Fruit fly (Drosophila melanogaster) whole organism, embryonic: ENCODE data around the gene Son.
A peak's percentile ranks its signal among the peaks of the same experiment; 100 is the strongest.

Experiments used
- B-H1 ChIP-seq: fragments of 200-800 bp; sonication (Bioruptor generic); IDR thresholded peaks from 3 replicates; pipeline ENCODE4 v1.3.6; 2022; ENCODE audit warnings: missing biosample characterization, missing genetic modification characterization
- Blimp-1 ChIP-seq: fragments of 200-800 bp; sonication (Bioruptor generic); optimal IDR thresholded peaks from 3 replicates; lab custom pipeline; 2018; ENCODE audit warnings: missing biosample characterization, missing genetic modification characterization, mild to moderate bottlenecking, moderate library complexity, missing genetic modification reagents
- CG10462 ChIP-seq: fragments of 200-800 bp; sonication (Bioruptor generic); optimal IDR thresholded peaks from 2 replicates; lab custom pipeline; 2016; ENCODE audit warnings: missing biosample characterization, missing genetic modification characterization
- CG12236 ChIP-seq: fragments of 200-800 bp; sonication (Bioruptor generic); optimal IDR thresholded peaks from 2 replicates; lab custom pipeline; 2016; ENCODE audit warnings: missing biosample characterization, missing genetic modification characterization
- CG12659 ChIP-seq: fragments of 200-800 bp; sonication (Bioruptor generic); optimal IDR thresholded peaks from 3 replicates; lab custom pipeline; 2017; ENCODE audit warnings: mild to moderate bottlenecking, missing biosample characterization, missing genetic modification reagents, missing genetic modification characterization
- CG12769 ChIP-seq: fragments of 200-800 bp; sonication (Bioruptor generic); optimal IDR thresholded peaks from 2 replicates; lab custom pipeline; 2019; ENCODE audit warnings: missing biosample characterization, mild to moderate bottlenecking, missing genetic modification characterization, moderate library complexity
- CG17612 ChIP-seq: fragments of 200-800 bp; sonication (Bioruptor generic); IDR thresholded peaks from 2 replicates; pipeline ENCODE4 v1.3.6; 2022; ENCODE audit warnings: missing biosample characterization, missing genetic modification characterization
- CG18764 ChIP-seq: fragments of 200-800 bp; sonication (Bioruptor generic); optimal IDR thresholded peaks from 3 replicates; lab custom pipeline; 2016; ENCODE audit warnings: missing biosample characterization, missing genetic modification characterization
- CG2116 ChIP-seq: fragments of 200-800 bp; sonication (Bioruptor generic); optimal IDR thresholded peaks from 3 replicates; lab custom pipeline; 2018; ENCODE audit warnings: missing biosample characterization, mild to moderate bottlenecking, missing genetic modification characterization
- CG3163 ChIP-seq: fragments of 200-800 bp; sonication (Bioruptor generic); optimal IDR thresholded peaks from 3 replicates; lab custom pipeline; 2016; ENCODE audit warnings: missing biosample characterization, missing genetic modification characterization
- CG3847 ChIP-seq: fragments of 200-800 bp; sonication (Bioruptor generic); IDR thresholded peaks from 2 replicates; pipeline ENCODE4 v1.3.6; 2022; ENCODE audit warnings: missing biosample characterization, missing genetic modification characterization
- CG4707 ChIP-seq: fragments of 200-800 bp; sonication (Bioruptor generic); optimal IDR thresholded peaks from 2 replicates; lab custom pipeline; 2018; ENCODE audit warnings: missing biosample characterization, mild to moderate bottlenecking, missing genetic modification characterization, moderate library complexity
- CG6689 ChIP-seq: fragments of 200-800 bp; sonication (Bioruptor generic); IDR thresholded peaks from 2 replicates; pipeline ENCODE4 v1.3.6; 2022; ENCODE audit warnings: missing biosample characterization, missing genetic modification characterization
- CG6765 ChIP-seq: fragments of 200-800 bp; sonication (Bioruptor generic); optimal IDR thresholded peaks from 3 replicates; lab custom pipeline; 2017; ENCODE audit warnings: missing biosample characterization, mild to moderate bottlenecking, missing genetic modification characterization
- CG7357 ChIP-seq: fragments of 200-800 bp; sonication (Bioruptor generic); IDR thresholded peaks from 3 replicates; pipeline ENCODE4 v1.3.6; 2022; ENCODE audit warnings: missing biosample characterization, missing genetic modification characterization
- CG7745 ChIP-seq: fragments of 200-800 bp; sonication (Bioruptor generic); optimal IDR thresholded peaks from 2 replicates; lab custom pipeline; 2018; ENCODE audit warnings: missing biosample characterization, mild to moderate bottlenecking, missing genetic modification characterization, moderate library complexity
- CG8388 ChIP-seq: fragments of 200-800 bp; sonication (Bioruptor generic); optimal IDR thresholded peaks from 2 replicates; lab custom pipeline; 2019; ENCODE audit warnings: missing biosample characterization, mild to moderate bottlenecking, missing genetic modification characterization, moderate library complexity
- CHES-1-like ChIP-seq: fragments of 200-800 bp; sonication (Bioruptor generic); optimal IDR thresholded peaks from 2 replicates; lab custom pipeline; 2016; ENCODE audit warnings: missing biosample characterization, missing genetic modification characterization
- Dref ChIP-seq: fragments of 200-800 bp; sonication (Bioruptor generic); IDR thresholded peaks from 2 replicates; pipeline ENCODE4 v1.3.6; 2022; ENCODE audit warnings: missing biosample characterization, missing genetic modification characterization
- ERR ChIP-seq: fragments of 200-800 bp; sonication (Bioruptor generic); optimal IDR thresholded peaks from 2 replicates; lab custom pipeline; 2016; ENCODE audit warnings: missing biosample characterization, missing genetic modification characterization
- Hey ChIP-seq: fragments of 200-800 bp; sonication (Bioruptor generic); optimal IDR thresholded peaks from 3 replicates; lab custom pipeline; 2018; ENCODE audit warnings: missing biosample characterization, mild to moderate bottlenecking, missing genetic modification characterization
- HmgD ChIP-seq: fragments of 200-800 bp; sonication (Bioruptor generic); optimal IDR thresholded peaks from 3 replicates; lab custom pipeline; 2016; ENCODE audit warnings: missing biosample characterization, missing genetic modification characterization
- HmgZ ChIP-seq: fragments of 200-800 bp; sonication (Bioruptor generic); optimal IDR thresholded peaks from 2 replicates; lab custom pipeline; 2018; ENCODE audit warnings: missing biosample characterization, mild to moderate bottlenecking, missing genetic modification characterization
- Jarid2 ChIP-seq: fragments of 200-800 bp; sonication (Bioruptor generic); optimal IDR thresholded peaks from 3 replicates; lab custom pipeline; 2017; ENCODE audit warnings: mild to moderate bottlenecking, missing biosample characterization, missing genetic modification reagents, missing genetic modification characterization
- PHDP ChIP-seq: fragments of 200-800 bp; sonication (Bioruptor generic); optimal IDR thresholded peaks from 3 replicates; lab custom pipeline; 2018; ENCODE audit warnings: missing biosample characterization, mild to moderate bottlenecking, missing genetic modification characterization, moderate library complexity
- Ravus ChIP-seq: fragments of 200-800 bp; sonication (Bioruptor generic); IDR thresholded peaks from 2 replicates; pipeline ENCODE4 v1.3.6; 2022; ENCODE audit warnings: missing biosample characterization, missing genetic modification characterization
- Sin3A ChIP-seq: fragments of >200 bp; optimal IDR thresholded peaks from 2 replicates; lab custom pipeline; 2018
- Tbp ChIP-seq: fragments of >200 bp; optimal IDR thresholded peaks from 2 replicates; lab custom pipeline; 2018; ENCODE audit warnings: missing biosample characterization, missing genetic modification characterization
- Xbp1 ChIP-seq: fragments of 200-800 bp; sonication (Bioruptor generic); optimal IDR thresholded peaks from 3 replicates; lab custom pipeline; 2016; ENCODE audit warnings: missing biosample characterization, mild to moderate bottlenecking, missing genetic modification characterization
- Xrp1 ChIP-seq: fragments of 200-800 bp; sonication (Bioruptor generic); IDR thresholded peaks from 2 replicates; pipeline ENCODE4 v1.3.6; 2022; ENCODE audit warnings: missing biosample characterization, missing genetic modification characterization
- ab ChIP-seq: fragments of 200-800 bp; sonication (Bioruptor generic); optimal IDR thresholded peaks from 2 replicates; lab custom pipeline; 2016; ENCODE audit warnings: missing biosample characterization, missing genetic modification characterization
- ara ChIP-seq: fragments of 200-800 bp; sonication (Bioruptor generic); IDR thresholded peaks from 2 replicates; pipeline ENCODE4 v1.3.6; 2022; ENCODE audit warnings: missing biosample characterization, missing genetic modification characterization
- croc ChIP-seq: fragments of 200-800 bp; sonication (Bioruptor generic); conservative IDR thresholded peaks from 3 replicates; pipeline ENCODE4 v1.3.6; 2022; ENCODE audit warnings: missing biosample characterization, missing genetic modification characterization
- fd3F ChIP-seq: fragments of 200-800 bp; sonication (Bioruptor generic); optimal IDR thresholded peaks from 2 replicates; lab custom pipeline; 2018; ENCODE audit warnings: missing biosample characterization, mild to moderate bottlenecking, missing genetic modification characterization, moderate library complexity
- fd96Cb ChIP-seq: fragments of 200-800 bp; sonication (Bioruptor generic); optimal IDR thresholded peaks from 2 replicates; lab custom pipeline; 2018; ENCODE audit warnings: missing biosample characterization, mild to moderate bottlenecking, missing genetic modification characterization, moderate library complexity
- gcm2 ChIP-seq: fragments of 200-800 bp; sonication (Bioruptor generic); optimal IDR thresholded peaks from 2 replicates; lab custom pipeline; 2016; ENCODE audit warnings: missing biosample characterization, missing genetic modification characterization
- hbn ChIP-seq: fragments of 200-800 bp; sonication (Bioruptor generic); IDR thresholded peaks from 2 replicates; pipeline ENCODE4 v1.3.6; 2022; ENCODE audit warnings: missing biosample characterization, missing genetic modification characterization; ENCODE audit not compliant: partially characterized antibody
- ind ChIP-seq: fragments of 200-800 bp; sonication (Bioruptor generic); optimal IDR thresholded peaks from 3 replicates; lab custom pipeline; 2016; ENCODE audit warnings: missing biosample characterization, missing genetic modification characterization
- klu ChIP-seq: fragments of 200-800 bp; sonication (Bioruptor generic); IDR thresholded peaks from 2 replicates; pipeline ENCODE4 v1.3.6; 2022; ENCODE audit warnings: missing biosample characterization, missing genetic modification characterization
- mam ChIP-seq: fragments of 200-800 bp; sonication (Bioruptor generic); optimal IDR thresholded peaks from 3 replicates; lab custom pipeline; 2016; ENCODE audit warnings: missing biosample characterization, missing genetic modification characterization
- nom ChIP-seq: fragments of 200-800 bp; sonication (Bioruptor generic); optimal IDR thresholded peaks from 2 replicates; lab custom pipeline; 2017; ENCODE audit warnings: missing biosample characterization, missing genetic modification characterization, mild to moderate bottlenecking, moderate library complexity, missing genetic modification reagents
- pb ChIP-seq: fragments of 200-800 bp; sonication (Bioruptor generic); optimal IDR thresholded peaks from 3 replicates; lab custom pipeline; 2016; ENCODE audit warnings: missing biosample characterization, missing genetic modification characterization
- shn ChIP-seq: fragments of 200-800 bp; sonication (Bioruptor generic); optimal IDR thresholded peaks from 3 replicates; lab custom pipeline; 2016; ENCODE audit warnings: missing biosample characterization, missing genetic modification characterization
- stwl ChIP-seq: fragments of 200-800 bp; sonication (Bioruptor generic); optimal IDR thresholded peaks from 3 replicates; lab custom pipeline; 2018; ENCODE audit warnings: missing biosample characterization, mild to moderate bottlenecking, missing genetic modification characterization, moderate library complexity
- sug ChIP-seq: fragments of 200-800 bp; optimal IDR thresholded peaks from 2 replicates; lab custom pipeline; 2019; ENCODE audit warnings: missing biosample characterization, mild to moderate bottlenecking, missing genetic modification characterization, moderate library complexity
- tgo ChIP-seq: fragments of 200-800 bp; sonication (Bioruptor generic); IDR thresholded peaks from 3 replicates; pipeline ENCODE4 v1.3.6; 2022; ENCODE audit warnings: missing biosample characterization, missing genetic modification characterization
- trem ChIP-seq: fragments of 200-800 bp; optimal IDR thresholded peaks from 3 replicates; lab custom pipeline; 2019; ENCODE audit warnings: missing biosample characterization, mild to moderate bottlenecking, missing genetic modification characterization, moderate library complexity
- tup ChIP-seq: fragments of 200-800 bp; sonication (Bioruptor generic); optimal IDR thresholded peaks from 2 replicates; lab custom pipeline; 2016; ENCODE audit warnings: missing biosample characterization, mild to moderate bottlenecking, missing genetic modification characterization, moderate library complexity
- usp ChIP-seq: fragments of >200 bp; optimal IDR thresholded peaks from 2 replicates; lab custom pipeline; 2017; ENCODE audit warnings: missing biosample characterization, missing genetic modification characterization
- vvl ChIP-seq: fragments of 200-800 bp; sonication (Bioruptor generic); IDR thresholded peaks from 2 replicates; pipeline ENCODE4 v1.3.6; 2022; ENCODE audit warnings: missing biosample characterization, missing genetic modification characterization
- zen2 ChIP-seq: fragments of 200-800 bp; sonication (Bioruptor generic); IDR thresholded peaks from 3 replicates; pipeline ENCODE4 v1.3.6; 2022; ENCODE audit warnings: missing biosample characterization, missing genetic modification characterization; ENCODE audit not compliant: partially characterized antibody

Gene Son

DNA sequence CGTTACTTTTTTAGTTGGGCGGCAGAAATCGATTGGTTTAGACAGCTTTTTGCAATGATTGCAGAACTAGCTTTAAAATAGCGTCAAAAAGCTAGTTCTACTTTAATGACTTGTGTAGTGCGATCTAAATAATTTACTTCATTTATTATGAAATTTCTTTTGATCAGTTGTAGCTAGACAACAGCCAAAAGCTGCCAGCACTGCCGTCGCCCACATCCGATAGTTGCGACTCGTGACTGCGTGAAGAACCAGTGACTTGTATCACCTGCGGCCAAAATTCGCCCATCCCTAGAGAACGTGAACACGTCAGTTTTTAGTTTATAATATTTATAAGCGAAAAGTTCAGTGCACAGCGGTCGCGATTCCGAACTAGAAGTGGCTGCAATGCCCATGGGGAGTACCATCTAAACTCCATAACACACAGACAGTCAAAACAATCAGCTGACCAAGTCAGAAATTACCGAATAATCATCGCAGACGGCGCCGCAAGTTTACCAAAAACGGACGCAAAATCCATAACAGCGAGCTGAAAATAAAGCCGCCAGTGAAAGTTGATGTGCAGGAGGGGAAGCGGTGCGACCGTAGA lies 8.9 kb downstream of the Son start, which contains the start of gene P58IPK (continued):
- TF ChIP-seq vvl, result peak; percentile 81
- peak; percentile 98 for TF ChIP-seq Xbp1
- TF ChIP-seq shn (GFP tag; lab: Kevin White, UChicago), result peak; percentile 80
- peak; percentile 38 for TF ChIP-seq pb (GFP tag; lab: Kevin White, UChicago)
- TF ChIP-seq Hey (tag; lab: Kevin White, UChicago), result no peak
- no peak for TF ChIP-seq CG7745 (tag; lab: Kevin White, UChicago)
- peak; percentile 49 for TF ChIP-seq Blimp-1 (GFP tag; lab: Kevin White, UChicago)
- TF ChIP-seq HmgD (GFP tag; lab: Kevin White, UChicago), result peak; percentile 62
- TF ChIP-seq gcm2 (GFP tag; lab: Kevin White, UChicago), result no peak
- TF ChIP-seq ind (GFP tag; lab: Kevin White, UChicago), result peak; percentile 72
- TF ChIP-seq B-H1 (GFP tag; lab: Robert Waterston, UW), result no peak
- TF ChIP-seq CG17612, result no peak
- peak; percentile 77 for TF ChIP-seq CG3847 (GFP tag; lab: Robert Waterston, UW)
- TF ChIP-seq Ravus, result no peak; the same call in 1 of the 2 replicates
- peak; percentile 79 for TF ChIP-seq zen2
- peak; percentile 40 for TF ChIP-seq Jarid2 (GFP tag; lab: Kevin White, UChicago)
- peak; percentile 88 for TF ChIP-seq hbn
- peak; percentile 61 for TF ChIP-seq CG6689 (GFP tag; lab: Robert Waterston, UW)
- peak; percentile 88 for TF ChIP-seq trem (tag; lab: Kevin White, UChicago)
- TF ChIP-seq tgo, result peak; percentile 52
- TF ChIP-seq sug, result peak; percentile 71
- peak; percentile 34 for TF ChIP-seq CG10462
- TF ChIP-seq CG6765 (GFP tag; lab: Kevin White, UChicago), result no peak
- peak; percentile 61 for TF ChIP-seq ERR
- peak; percentile 9 for TF ChIP-seq fd96Cb
- TF ChIP-seq PHDP (tag; lab: Kevin White, UChicago), result peak; percentile 36
- TF ChIP-seq CG3163 (GFP tag; lab: Kevin White, UChicago), result peak; percentile 58
- TF ChIP-seq Dref, result peak; percentile 65
- TF ChIP-seq stwl (tag; lab: Kevin White, UChicago), result peak; percentile 55
- TF ChIP-seq CG8388 (GFP tag; lab: Kevin White, UChicago), result peak; percentile 27
- peak; percentile 64 for TF ChIP-seq Xrp1 (GFP tag; lab: Robert Waterston, UW)
- TF ChIP-seq klu (GFP tag; lab: Robert Waterston, UW), result peak; percentile 63; the same call in 1 of the 2 replicates
- peak; percentile 90 for TF ChIP-seq CG2116 (GFP tag; lab: Kevin White, UChicago)
- TF ChIP-seq CG12236 (GFP tag; lab: Kevin White, UChicago), result no peak
- TF ChIP-seq croc, result peak; percentile 16; the same call in 1 of the 3 replicates
- peak; percentile 55 for TF ChIP-seq CG18764 (GFP tag; lab: Kevin White, UChicago)
- peak; percentile 2 for TF ChIP-seq nom (GFP tag; lab: Kevin White, UChicago)
- TF ChIP-seq usp (GFP tag; lab: Kevin White, UChicago), result no peak
- TF ChIP-seq mam (GFP tag; lab: Kevin White, UChicago), result peak; percentile 85
- TF ChIP-seq ab (GFP tag; lab: Kevin White, UChicago), result no peak
- no peak for TF ChIP-seq fd3F (GFP tag; lab: Kevin White, UChicago)
- TF ChIP-seq CG4707, result no peak
- TF ChIP-seq CG12769 (tag; lab: Kevin White, UChicago), result peak; percentile 69
- TF ChIP-seq CG7357 (GFP tag; lab: Robert Waterston, UW), result 0 out of 3 replicates have a peak, but pooled peaks have one; percentile 35
- TF ChIP-seq Tbp (GFP tag; lab: Kevin White, UChicago), result no peak
- TF ChIP-seq CG12659 (GFP tag; lab: Kevin White, UChicago), result peak; percentile 83
- peak; percentile 69 for TF ChIP-seq CHES-1-like (GFP tag; lab: Kevin White, UChicago)
- TF ChIP-seq ara (GFP tag; lab: Robert Waterston, UW), result no peak
- peak; percentile 91 for TF ChIP-seq HmgZ (tag; lab: Kevin White, UChicago)
- TF ChIP-seq tup (GFP tag; lab: Kevin White, UChicago), result no peak
- peak; percentile 82 for TF ChIP-seq Sin3A (lab: Kevin White, UChicago)
